Worm (Caenorhabditis elegans) whole organism, L4 larva: ENCODE measurements around the gene let-418.

Source experiments
- ZK337.2 ChIP-seq: fragments of 200-800 bp; sonication (Bioruptor generic); IDR thresholded peaks from 2 replicates; pipeline ENCODE4 v1.3.6; 2022; ENCODE audit warnings: missing genetic modification reagents, missing genetic modification characterization, missing compliant biosample characterization
- ZK546.5 ChIP-seq, 2 experiments: sonication (generic microtip); optimal IDR thresholded peaks; 2 replicates each; lab custom pipeline; 2017; ENCODE audit warnings: missing biosample characterization in 2 of 2, missing genetic modification characterization in 2 of 2
- aha-1 ChIP-seq: fragments of 150-350 bp; peaks from one replicate; lab custom pipeline; 2014; ENCODE audit warnings: missing biosample characterization, missing genetic modification characterization
- aly-2 ChIP-seq: sonication (generic microtip); optimal IDR thresholded peaks from 2 replicates; lab custom pipeline; 2018; ENCODE audit warnings: missing biosample characterization, missing genetic modification characterization
- attf-4 ChIP-seq: sonication (generic microtip); optimal IDR thresholded peaks from 3 replicates; lab custom pipeline; 2017; ENCODE audit warnings: missing biosample characterization, missing genetic modification characterization
- ceh-28 ChIP-seq: fragments of 150-350 bp; optimal IDR thresholded peaks from 2 replicates; lab custom pipeline; 2014; ENCODE audit warnings: missing biosample characterization, missing genetic modification reagents, missing genetic modification characterization
- ceh-82 ChIP-seq: sonication (generic microtip); optimal IDR thresholded peaks from 2 replicates; lab custom pipeline; 2017; ENCODE audit warnings: missing biosample characterization, missing genetic modification characterization
- daf-16 ChIP-seq, 3 experiments: sonication (generic microtip); optimal IDR thresholded peaks; 2 replicates each; lab custom pipeline; 2016 to 2017; ENCODE audit warnings: missing genetic modification characterization in 3 of 3, missing genetic modification reagents in 3 of 3, mild to moderate bottlenecking in 2 of 3, missing compliant biosample characterization in 2 of 3, missing biosample characterization in 1 of 3, moderate library complexity in 1 of 3
- dmd-9 ChIP-seq: fragments of 200-800 bp; sonication (Bioruptor generic); IDR thresholded peaks from 2 replicates; pipeline ENCODE4 v1.3.6; 2022; ENCODE audit warnings: missing genetic modification reagents, missing genetic modification characterization, missing compliant biosample characterization
- fkh-10 ChIP-seq: fragments of 150-350 bp; optimal IDR thresholded peaks from 2 replicates; lab custom pipeline; 2014; ENCODE audit warnings: missing biosample characterization, missing genetic modification reagents, missing genetic modification characterization
- fos-1 ChIP-seq: fragments of 150-350 bp; optimal IDR thresholded peaks from 2 replicates; lab custom pipeline; 2014; ENCODE audit warnings: missing biosample characterization, missing genetic modification characterization
- hif-1 ChIP-seq, 2 experiments: sonication (generic microtip); optimal IDR thresholded peaks; 2 replicates each; lab custom pipeline; 2016 to 2017; ENCODE audit warnings: missing compliant biosample characterization in 2 of 2, missing genetic modification characterization in 2 of 2, missing genetic modification reagents in 2 of 2, missing genotype in 2 of 2, mild to moderate bottlenecking in 1 of 2
- hlh-11 ChIP-seq: fragments of 200-800 bp; sonication (Bioruptor generic); optimal IDR thresholded peaks from 2 replicates; lab custom pipeline; 2018; ENCODE audit warnings: mild to moderate bottlenecking, missing genetic modification characterization, missing compliant biosample characterization
- lin-1 ChIP-seq: fragments of 200-800 bp; sonication (Bioruptor generic); IDR thresholded peaks from 2 replicates; pipeline ENCODE4 v1.3.6; 2022; ENCODE audit warnings: missing genetic modification reagents, missing genetic modification characterization, missing compliant biosample characterization
- madf-5 ChIP-seq, 2 experiments: fragments of 200-800 bp; sonication (Bioruptor generic); IDR thresholded peaks; 2 replicates each; pipeline ENCODE4 v1.3.6; 2022; ENCODE audit warnings: missing compliant biosample characterization in 2 of 2, missing genetic modification characterization in 2 of 2
- madf-9 ChIP-seq: fragments of 200-800 bp; sonication (Bioruptor generic); conservative IDR thresholded peaks from 2 replicates; pipeline ENCODE4 v1.3.6; 2022; ENCODE audit warnings: missing genetic modification reagents, missing genetic modification characterization, missing compliant biosample characterization
- mes-2 ChIP-seq: sonication (generic microtip); optimal IDR thresholded peaks from 2 replicates; lab custom pipeline; 2016; ENCODE audit warnings: missing genotype, mild to moderate bottlenecking, missing genetic modification characterization, missing compliant biosample characterization; ENCODE audit not compliant: poor library complexity, severe bottlenecking
- nhr-11 ChIP-seq: fragments of 150-350 bp; optimal IDR thresholded peaks from 2 replicates; lab custom pipeline; 2014; ENCODE audit warnings: missing biosample characterization, missing genetic modification characterization
- nhr-237 ChIP-seq: sonication (generic microtip); optimal IDR thresholded peaks from 2 replicates; lab custom pipeline; 2017; ENCODE audit warnings: missing biosample characterization, missing genetic modification characterization
- nhr-28 ChIP-seq: fragments of 150-350 bp; optimal IDR thresholded peaks from 2 replicates; lab custom pipeline; 2014; ENCODE audit warnings: missing biosample characterization, missing genetic modification characterization
- pqm-1 ChIP-seq: sonication (generic microtip); optimal IDR thresholded peaks from 2 replicates; lab custom pipeline; 2017; ENCODE audit warnings: missing biosample characterization, missing genetic modification characterization
- rbr-2 ChIP-seq: sonication (generic microtip); optimal IDR thresholded peaks from 2 replicates; lab custom pipeline; 2016; ENCODE audit warnings: missing genotype, missing genetic modification characterization, missing compliant biosample characterization
- saeg-2 ChIP-seq: fragments of 200-800 bp; sonication (Bioruptor generic); IDR thresholded peaks from 2 replicates; pipeline ENCODE4 v1.3.6; 2022; ENCODE audit warnings: missing genetic modification reagents, missing genetic modification characterization, missing compliant biosample characterization
- spr-1 ChIP-seq: sonication (generic microtip); optimal IDR thresholded peaks from 2 replicates; lab custom pipeline; 2016; ENCODE audit warnings: mild to moderate bottlenecking, missing genetic modification characterization, missing compliant biosample characterization
- tag-97 ChIP-seq: fragments of 200-800 bp; sonication (Bioruptor generic); IDR thresholded peaks from 2 replicates; pipeline ENCODE4 v1.3.6; 2022; ENCODE audit warnings: missing genetic modification characterization, missing compliant biosample characterization
- tra-1 ChIP-seq: fragments of 200-800 bp; sonication (Bioruptor generic); IDR thresholded peaks from 2 replicates; pipeline ENCODE4 v1.3.6; 2022; ENCODE audit warnings: missing genetic modification reagents, missing genetic modification characterization, missing compliant biosample characterization
- unc-62 ChIP-seq, 3 experiments: fragments of 150-350 bp in 1 of 3; sonication (generic microtip); optimal IDR thresholded peaks in 2 of 3; peaks in 1 of 3; 1 replicate in 1 of 3; 2 replicates in 2 of 3; lab custom pipeline; 2014 to 2017; ENCODE audit warnings: missing biosample characterization in 3 of 3, missing genetic modification characterization in 3 of 3, missing genetic modification reagents in 3 of 3, missing genotype in 1 of 3
- ztf-7 ChIP-seq: fragments of 150-350 bp; optimal IDR thresholded peaks from 2 replicates; lab custom pipeline; 2014; ENCODE audit warnings: missing biosample characterization, missing genetic modification characterization

let-418 gene

DNA sequence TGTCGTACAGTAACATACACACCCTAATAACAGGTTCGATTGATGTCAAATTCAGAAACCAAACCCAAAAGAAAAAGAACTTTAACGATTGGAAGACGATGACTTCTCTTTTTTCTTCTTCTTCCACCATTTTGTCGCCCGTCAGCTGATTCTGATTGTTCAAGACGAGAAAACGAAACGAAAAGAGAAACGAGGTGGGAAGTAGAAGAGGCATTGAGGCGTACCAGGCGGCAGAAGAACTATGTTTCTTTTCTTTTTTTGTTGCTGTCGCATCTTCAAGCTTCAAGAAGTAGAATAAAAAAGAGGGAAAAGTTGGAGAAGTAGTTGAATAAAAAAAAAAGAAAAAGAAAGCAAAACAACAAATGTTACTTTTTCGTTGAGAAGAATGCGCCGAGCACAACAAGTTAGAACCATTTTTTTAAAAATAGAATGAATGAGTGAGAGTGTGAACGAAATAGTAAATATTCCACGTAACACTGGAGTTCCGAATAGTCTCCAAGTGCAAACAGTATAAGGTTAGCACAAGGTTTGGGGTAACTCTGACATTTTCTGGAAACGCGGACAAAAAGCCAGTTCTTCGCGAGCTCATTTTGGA, 21.5 kb downstream of the let-418 start (continued):
- TF ChIP-seq spr-1 (tag; lab: Kevin White, UChicago), result no peak
- no peak for TF ChIP-seq ZK337.2 (GFP tag; lab: Robert Waterston, UW)
- TF ChIP-seq hlh-11 (tag; lab: Kevin White, UChicago), result peak; percentile 43
- no peak for TF ChIP-seq mes-2 (tag; lab: Kevin White, UChicago)
- no peak for TF ChIP-seq dmd-9

DNA sequence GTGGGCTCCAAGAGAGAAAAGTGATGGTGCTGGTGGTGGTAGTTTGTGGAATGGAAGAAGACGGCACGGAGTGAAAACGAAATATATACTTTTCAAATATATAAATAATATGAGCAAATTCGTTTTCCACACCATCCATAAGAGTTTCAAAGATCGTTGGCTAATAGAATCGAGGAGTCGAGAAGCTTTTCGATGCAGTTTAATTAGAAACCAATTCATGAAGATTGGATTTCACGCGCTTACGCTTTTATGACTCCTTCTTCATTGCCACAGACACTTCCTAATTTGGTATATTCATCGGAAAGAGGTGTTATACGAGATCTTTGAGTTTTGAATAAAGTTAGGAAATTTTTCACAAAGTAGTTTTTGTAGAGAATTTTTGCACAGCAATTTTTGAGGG, 24.0 kb downstream of the let-418 start:
- TF ChIP-seq aha-1 (tag; lab: Kevin White, UChicago) (peak; percentile 74), tra-1 (GFP tag; lab: Robert Waterston, UW) (no peak)

DNA sequence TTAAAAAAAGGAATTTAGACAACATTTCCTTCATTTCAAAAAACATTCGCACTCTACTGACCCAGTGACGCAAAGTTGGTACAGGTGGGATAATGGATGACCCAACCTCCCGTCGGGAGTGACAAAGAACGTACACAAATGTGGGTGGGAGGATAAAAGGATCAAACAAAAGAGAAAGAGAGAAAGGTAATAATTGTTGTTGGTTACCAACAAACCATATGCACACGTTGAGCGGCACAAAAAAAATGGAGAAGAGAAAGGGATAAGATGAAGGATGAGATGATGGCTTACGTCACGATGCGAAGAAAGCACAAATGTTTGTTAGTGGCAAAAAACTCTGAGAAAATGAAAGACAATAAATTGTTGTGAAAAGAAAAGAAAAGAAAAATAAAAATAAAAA, 25.0 kb downstream of the let-418 start:
- TF ChIP-seq ceh-28 (tag; lab: Kevin White, UChicago), result no peak
- peak; percentile 12 for TF ChIP-seq nhr-28 (tag; lab: Kevin White, UChicago)
- peak in 1 of 2 experiments; percentile 67 for TF ChIP-seq daf-16 (GFP tag; optimal IDR thresholded peaks at IDR 0.05; lab: Kevin White, UChicago)
- no peak for TF ChIP-seq daf-16 (tag; optimal IDR thresholded peaks at IDR 0.05; lab: Kevin White, UChicago)
- TF ChIP-seq nhr-11, result peak; percentile 38
- no peak for TF ChIP-seq lin-1 (GFP tag; lab: Robert Waterston, UW)
- peak; percentile 29 for TF ChIP-seq hlh-11 (tag; lab: Kevin White, UChicago)
- peak; percentile 15 for TF ChIP-seq rbr-2 (tag; lab: Kevin White, UChicago)

DNA sequence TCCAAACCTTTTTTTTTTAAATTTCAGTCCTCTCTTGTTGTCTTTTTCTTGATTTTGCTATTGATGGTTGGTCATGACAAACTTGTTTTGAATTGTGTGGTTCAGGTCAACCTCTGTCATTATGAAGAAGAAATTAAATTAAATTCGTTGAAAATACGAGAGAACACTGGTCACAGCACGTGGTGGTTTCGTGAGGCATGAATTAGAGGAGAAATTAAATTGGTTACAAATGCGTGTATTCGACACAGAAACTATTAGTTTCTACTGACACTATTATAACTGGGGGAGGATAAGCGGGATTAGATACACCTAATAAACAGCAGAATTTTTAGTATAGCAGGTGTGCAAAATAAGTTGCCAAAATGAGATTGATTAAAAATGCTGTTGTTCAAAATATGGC, 25.5 kb downstream of the let-418 start:
- TF ChIP-seq saeg-2 (no peak), ceh-82 (tag; lab: Kevin White, UChicago) (no peak), aly-2 (tag; lab: Kevin White, UChicago) (no peak), attf-4 (no peak), dmd-9 (no peak), madf-5 (GFP tag; IDR thresholded peaks at IDR 0.05; lab: Robert Waterston, UW) (no peak), hif-1 (tag; optimal IDR thresholded peaks at IDR 0.05; lab: Kevin White, UChicago) (no peak), ztf-7 (no peak), fkh-10 (no peak), fos-1 (tag; lab: Kevin White, UChicago) (no peak)
- TF ChIP-seq, all 104 proteins: peak for 0

DNA sequence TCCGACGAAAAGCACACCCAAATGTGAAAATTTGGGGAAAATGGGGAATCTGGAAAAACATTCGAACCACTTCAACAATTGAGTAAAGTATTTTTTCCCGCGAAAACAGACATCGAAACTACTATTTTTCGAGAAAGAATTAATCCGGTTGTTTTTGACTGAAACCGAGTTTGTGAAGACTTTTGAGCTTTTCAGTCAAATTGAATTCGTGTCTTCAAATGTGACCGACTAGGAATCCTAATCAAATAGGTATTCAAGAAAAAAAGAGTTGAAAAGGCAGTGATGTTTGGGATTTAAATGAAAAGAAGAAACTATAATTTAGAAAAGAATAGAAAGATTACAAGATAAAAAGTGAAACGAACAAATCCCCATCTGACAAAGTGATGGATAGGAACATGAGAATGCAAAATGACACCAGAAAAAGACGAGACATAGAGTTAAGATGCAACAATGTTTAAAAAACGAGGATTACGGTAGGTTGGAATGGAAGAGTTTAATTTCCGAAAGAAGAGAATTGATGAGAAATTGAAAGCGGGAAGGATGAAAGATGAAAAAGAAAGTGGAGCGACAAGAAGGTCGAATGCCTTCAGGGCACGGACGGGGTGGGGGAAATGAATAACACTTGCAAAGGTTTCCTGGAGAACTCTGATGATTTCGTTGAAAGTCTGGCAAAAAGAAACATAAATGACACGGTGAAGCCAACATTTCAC, 36.0 kb downstream of the let-418 start, which contains the start of gene F26F12.8:
TSS of gene F26F12.8 (minus strand) at position 51 of the 710 bp plus-strand sequence.
- TF ChIP-seq nhr-28 (tag; lab: Kevin White, UChicago) (no peak), nhr-237 (no peak), madf-9 (GFP tag; lab: Robert Waterston, UW) (no peak), mes-2 (tag; lab: Kevin White, UChicago) (no peak), ZK546.5 (tag; optimal IDR thresholded peaks at IDR 0.05; lab: Kevin White, UChicago) (no peak), aha-1 (tag; lab: Kevin White, UChicago) (peak; percentile 67), pqm-1 (tag; lab: Kevin White, UChicago) (no peak)

DNA sequence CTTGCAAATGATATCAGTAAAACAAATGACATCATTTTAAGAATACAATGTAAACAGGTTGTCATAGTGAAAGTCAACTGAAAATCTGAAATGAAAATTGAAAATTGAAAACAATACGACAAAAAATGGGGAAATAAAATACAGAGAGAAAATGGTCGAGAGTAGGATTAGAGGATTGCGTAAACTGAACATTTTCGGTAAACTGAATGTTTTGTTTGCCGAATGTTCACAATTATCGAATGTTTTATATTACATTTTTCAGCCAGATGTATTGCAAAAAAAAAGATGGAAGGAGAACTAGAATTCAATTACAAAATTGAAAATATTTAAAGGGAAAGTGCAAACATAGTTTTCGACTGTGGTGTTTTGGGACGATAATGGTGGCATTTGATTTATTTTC, 38.5 kb downstream of the let-418 start, which contains the start of gene F26F12.5:
TSS of gene F26F12.5 (minus strand) at position 101 of the 400 bp plus-strand sequence.
- TF ChIP-seq unc-62 (GFP tag; optimal IDR thresholded peaks at IDR 0.05 in 1 of 2; lab: Kevin White, UChicago) (peak in 1 of 2 experiments; percentile 19), unc-62 (tag; optimal IDR thresholded peaks at IDR 0.05; lab: Kevin White, UChicago) (no peak), tag-97 (GFP tag; lab: Robert Waterston, UW) (no peak)
- TF ChIP-seq, all 104 proteins: peak for 1
